Fruit fly (Drosophila melanogaster): Measurements from ENCODE around the gene Usp8.

DNA sequence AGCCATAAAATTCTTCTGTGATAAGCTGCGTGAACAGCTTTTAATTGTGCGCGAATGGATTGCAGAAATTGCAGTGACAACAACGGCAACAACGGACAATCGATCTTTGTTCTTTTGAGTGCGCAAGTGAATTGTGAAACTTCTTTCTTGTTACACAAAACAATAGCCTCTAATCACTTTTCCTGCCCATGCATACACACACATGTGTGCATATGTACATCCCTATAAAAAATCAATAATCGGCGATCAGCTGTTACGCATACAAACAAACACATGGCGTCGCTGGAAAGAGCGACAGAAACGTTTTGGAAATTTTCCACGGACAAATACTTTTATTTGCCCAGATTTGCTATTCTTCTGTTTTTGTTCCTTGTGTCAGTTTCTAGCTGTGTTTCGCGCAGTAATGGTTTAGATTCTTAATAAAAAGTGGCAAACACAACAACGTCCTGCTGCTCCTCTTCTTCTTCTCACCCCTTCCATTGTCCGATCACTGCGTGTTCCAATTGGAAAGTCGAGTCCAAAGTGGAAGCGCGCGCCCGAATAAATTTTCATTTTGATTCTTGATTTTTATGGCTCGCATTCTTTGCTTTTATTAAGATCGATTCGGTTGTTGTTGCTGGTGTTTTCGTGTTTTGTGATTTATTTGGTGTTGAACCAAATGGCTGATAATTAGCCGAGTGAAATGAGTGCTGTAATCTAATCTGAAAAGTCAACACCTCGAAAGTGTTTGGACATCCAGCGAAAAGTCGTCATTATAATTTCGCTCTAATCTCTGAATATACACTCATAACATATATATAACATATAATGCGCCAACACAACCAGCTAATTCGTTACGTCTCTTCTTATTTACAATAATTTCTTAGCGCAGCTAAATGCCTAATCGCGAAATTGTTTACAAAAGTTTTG lies 22.8 kb downstream of the Usp8 start:
- TF ChIP-seq kay (GFP tag; ENCODE audit: borderline replicate concordance) (peak; percentile 71), Hr96 (GFP tag; optimal IDR thresholded peaks at IDR 0.05) (no peak), cnc (optimal IDR thresholded peaks at IDR 0.05) (no peak), bab1 (GFP tag; optimal IDR thresholded peaks at IDR 0.05) (peak; percentile 33), Clk (GFP tag; optimal IDR thresholded peaks at IDR 0.05) (peak; percentile 50), tj (GFP tag; optimal IDR thresholded peaks at IDR 0.05) (peak; percentile 19), CG7045 (GFP tag; optimal IDR thresholded peaks at IDR 0.05) (peak; percentile 69), pad (GFP tag; optimal IDR thresholded peaks at IDR 0.05) (peak; percentile 26), Crg-1 (GFP tag; optimal IDR thresholded peaks at IDR 0.05) (peak; percentile 2)

Data from whole organism, adult.